Worm (Caenorhabditis elegans): Measurements from ENCODE around the gene grl-10.

Gene grl-10

ce11 chrV:7730488-7730887 lies 43.9 kb upstream of the grl-10 start (continued):
- peak; percentile 30 for TF ChIP-seq snpc-3.4 (tag; optimal IDR thresholded peaks at IDR 0.05)
- TF ChIP-seq rcor-1 (GFP tag; IDR thresholded peaks at IDR 0.05), result 0 out of 2 replicates have a peak, but pooled peaks have one; percentile 30
- TF ChIP-seq nfyb-1 (GFP tag; IDR thresholded peaks at IDR 0.05), result peak; percentile 53; the same call in 1 of the 2 replicates
- no peak for TF ChIP-seq F57A8.1 (GFP tag; optimal IDR thresholded peaks at IDR 0.05)
- no peak for TF ChIP-seq B0019.2 (GFP tag; conservative IDR thresholded peaks at IDR 0.05)
- no peak for TF ChIP-seq ztf-22 (GFP tag; optimal IDR thresholded peaks at IDR 0.05)
- TF ChIP-seq cebp-1 (GFP tag; IDR thresholded peaks at IDR 0.05), result no peak
- peak; percentile 47 for TF ChIP-seq cebp-1 (tag; optimal IDR thresholded peaks at IDR 0.05)
- no peak for TF ChIP-seq ztf-26 (tag; optimal IDR thresholded peaks at IDR 0.05)
- TF ChIP-seq pha-4 (tag; optimal IDR thresholded peaks at IDR 0.05), result no peak
- TF ChIP-seq ztf-28 (GFP tag; IDR thresholded peaks at IDR 0.05), result 0 out of 2 replicates have a peak, but pooled peaks have one; percentile 24
- no peak for TF ChIP-seq mel-28 (tag; optimal IDR thresholded peaks at IDR 0.05; ENCODE audit: borderline replicate concordance)
- no peak for TF ChIP-seq lir-1 (GFP tag; conservative IDR thresholded peaks at IDR 0.05)
- TF ChIP-seq athp-1 (tag; optimal IDR thresholded peaks at IDR 0.05), result no peak
- no peak for TF ChIP-seq Y95B8A.8 (GFP tag; IDR thresholded peaks at IDR 0.05)
- TF ChIP-seq ceh-100 (GFP tag; IDR thresholded peaks at IDR 0.05), result no peak
- no peak for TF ChIP-seq aptf-2 (GFP tag; conservative IDR thresholded peaks at IDR 0.05)
- TF ChIP-seq ceh-27 (GFP tag; optimal IDR thresholded peaks at IDR 0.05), result peak; percentile 22
- TF ChIP-seq nhr-120 (GFP tag; IDR thresholded peaks at IDR 0.05), result no peak
- TF ChIP-seq tbx-9 (tag; optimal IDR thresholded peaks at IDR 0.05; ENCODE audit: borderline replicate concordance), result no peak
- TF ChIP-seq ekl-4 (GFP tag; IDR thresholded peaks at IDR 0.05), result no peak
- TF ChIP-seq ztf-3 (GFP tag; optimal IDR thresholded peaks at IDR 0.05), result no peak
- no peak for TF ChIP-seq lin-35 (GFP tag; optimal IDR thresholded peaks at IDR 0.05)
- TF ChIP-seq mxl-1 (tag; optimal IDR thresholded peaks at IDR 0.05), result no peak
- no peak for TF ChIP-seq ztf-6 (GFP tag; IDR thresholded peaks at IDR 0.05)
- peak; percentile 27 for TF ChIP-seq snpc-4 (GFP tag; optimal IDR thresholded peaks at IDR 0.05)
- TF ChIP-seq snpc-4 (tag; optimal IDR thresholded peaks at IDR 0.05), result peak in 1 of 4 experiments; percentile 52
- no peak for TF ChIP-seq unc-62 (GFP tag; optimal IDR thresholded peaks at IDR 0.05)
- peak; percentile 54 for TF ChIP-seq rpc-1 (optimal IDR thresholded peaks at IDR 0.05)
- TF ChIP-seq rpc-1 (tag; optimal IDR thresholded peaks at IDR 0.05), result peak; percentile 74
- no peak for TF ChIP-seq gei-17 (GFP tag; optimal IDR thresholded peaks at IDR 0.05)
- no peak for TF ChIP-seq ets-4 (GFP tag; optimal IDR thresholded peaks at IDR 0.05)
- TF ChIP-seq rec-8 (tag; optimal IDR thresholded peaks at IDR 0.05), result no peak
- no peak for TF ChIP-seq attf-6 (GFP tag; IDR thresholded peaks at IDR 0.05)
- no peak for TF ChIP-seq let-607 (tag; optimal IDR thresholded peaks at IDR 0.05)
- no peak for TF ChIP-seq mes-4 (tag; optimal IDR thresholded peaks at IDR 0.05)
- TF ChIP-seq zim-3 (tag; optimal IDR thresholded peaks at IDR 0.05), result no peak
- no peak for TF ChIP-seq attf-5 (GFP tag; optimal IDR thresholded peaks at IDR 0.05)
- TF ChIP-seq die-1 (tag; optimal IDR thresholded peaks at IDR 0.05), result no peak
- peak; percentile 86 for TF ChIP-seq tbp1 (GFP tag; optimal IDR thresholded peaks at IDR 0.05)
- TF ChIP-seq T26A5.8 (tag; optimal IDR thresholded peaks at IDR 0.05), result no peak
- TF ChIP-seq dpff-1 (tag; optimal IDR thresholded peaks at IDR 0.05), result no peak
- no peak for TF ChIP-seq egl-44 (GFP tag; IDR thresholded peaks at IDR 0.05)
